Worm (Caenorhabditis elegans) whole organism, L4 larva: ENCODE data around the gene chat-1.

Experiments used
- R02D3.7 ChIP-seq: fragments of 150-350 bp; sonication (generic microtip); optimal IDR thresholded peaks from 3 replicates; lab custom pipeline; 2014; ENCODE audit warnings: missing biosample characterization, missing genetic modification characterization
- ceh-28 ChIP-seq: fragments of 150-350 bp; optimal IDR thresholded peaks from 2 replicates; lab custom pipeline; 2014; ENCODE audit warnings: missing biosample characterization, missing genetic modification reagents, missing genetic modification characterization
- cey-2 ChIP-seq: sonication (generic microtip); optimal IDR thresholded peaks from 3 replicates; lab custom pipeline; 2017; ENCODE audit warnings: missing genetic modification characterization, mild to moderate bottlenecking, missing compliant biosample characterization, antibody characterized with exemption, borderline replicate concordance; ENCODE audit not compliant: insufficient read depth
- fkh-10 ChIP-seq: fragments of 150-350 bp; optimal IDR thresholded peaks from 2 replicates; lab custom pipeline; 2014; ENCODE audit warnings: missing biosample characterization, missing genetic modification reagents, missing genetic modification characterization
- gei-8 ChIP-seq: fragments of 200-800 bp; sonication (Bioruptor generic); optimal IDR thresholded peaks from 2 replicates; lab custom pipeline; 2018; ENCODE audit warnings: mild to moderate bottlenecking, missing genetic modification characterization, missing compliant biosample characterization
- lir-3 ChIP-seq: sonication (generic microtip); optimal IDR thresholded peaks from 2 replicates; lab custom pipeline; 2016; ENCODE audit warnings: mild to moderate bottlenecking, missing genetic modification characterization, missing compliant biosample characterization
- mxl-2 ChIP-seq: fragments of 200-800 bp; sonication (Bioruptor generic); conservative IDR thresholded peaks from 2 replicates; pipeline ENCODE4 v1.3.6; 2022; ENCODE audit warnings: missing genetic modification reagents, missing genetic modification characterization, missing compliant biosample characterization
- nhr-237 ChIP-seq: sonication (generic microtip); optimal IDR thresholded peaks from 2 replicates; lab custom pipeline; 2017; ENCODE audit warnings: missing biosample characterization, missing genetic modification characterization
- nhr-28 ChIP-seq: fragments of 150-350 bp; optimal IDR thresholded peaks from 2 replicates; lab custom pipeline; 2014; ENCODE audit warnings: missing biosample characterization, missing genetic modification characterization
- nhr-77 ChIP-seq: fragments of 150-350 bp; optimal IDR thresholded peaks from 2 replicates; lab custom pipeline; 2014; ENCODE audit warnings: missing biosample characterization, missing genetic modification characterization
- snpc-4 ChIP-seq: fragments of 150-350 bp; optimal IDR thresholded peaks from 2 replicates; lab custom pipeline; 2014; ENCODE audit warnings: missing biosample characterization, missing genetic modification characterization
- unc-62 ChIP-seq, 3 experiments: fragments of 150-350 bp in 1 of 3; sonication (generic microtip); optimal IDR thresholded peaks in 2 of 3; peaks in 1 of 3; 1 replicate in 1 of 3; 2 replicates in 2 of 3; lab custom pipeline; 2014 to 2017; ENCODE audit warnings: missing biosample characterization in 3 of 3, missing genetic modification characterization in 3 of 3, missing genetic modification reagents in 3 of 3, missing genotype in 1 of 3
- vab-7 ChIP-seq: fragments of 200-800 bp; sonication (Bioruptor generic); IDR thresholded peaks from 2 replicates; pipeline ENCODE4 v1.3.6; 2022; ENCODE audit warnings: missing genetic modification reagents, missing genetic modification characterization, missing compliant biosample characterization
- zip-2 ChIP-seq: fragments of 150-350 bp; optimal IDR thresholded peaks from 2 replicates; lab custom pipeline; 2014; ENCODE audit warnings: missing biosample characterization, missing genetic modification characterization

- TF ChIP-seq lir-3 (tag; lab: Kevin White, UChicago) (no peak), vab-7 (GFP tag; lab: Robert Waterston, UW) (no peak), R02D3.7 (no peak), unc-62 (GFP tag; optimal IDR thresholded peaks at IDR 0.05 in 1 of 2; lab: Kevin White, UChicago) (no peak), unc-62 (tag; optimal IDR thresholded peaks at IDR 0.05; lab: Kevin White, UChicago) (no peak), mxl-2 (GFP tag; lab: Robert Waterston, UW) (no peak), zip-2 (tag; lab: Kevin White, UChicago) (no peak), fkh-10 (GFP tag; lab: Kevin White, UChicago) (no peak), nhr-77 (tag; lab: Kevin White, UChicago) (no peak), nhr-237 (tag; lab: Kevin White, UChicago) (no peak), gei-8 (GFP tag; lab: Kevin White, UChicago) (no peak), snpc-4 (tag; lab: Kevin White, UChicago) (no peak), ceh-28 (tag; lab: Kevin White, UChicago) (no peak), nhr-28 (tag; lab: Kevin White, UChicago) (no peak), cey-2 (tag; lab: Kevin White, UChicago) (no peak)
These were observed 17.2 kb upstream of the chat-1 start, which contains the start of the genes str-185 and R08C7.5 for ce11 chrIV:4429901-4430300.
